Worm (Caenorhabditis elegans): ENCODE data around the gene akt-1.

The akt-1 gene

ce11 chrV:10224619-10225018, 24.1 kb upstream of the akt-1 start:
- TF ChIP-seq pqm-1 (tag; optimal IDR thresholded peaks at IDR 0.05) (peak; percentile 73), ZK337.2 (GFP tag; IDR thresholded peaks at IDR 0.05) (no peak), nhr-28 (tag; optimal IDR thresholded peaks at IDR 0.05) (peak; percentile 76)

- TF ChIP-seq lin-15B (tag; optimal IDR thresholded peaks at IDR 0.05) = no peak
- peak; percentile 39 for TF ChIP-seq nhr-28 (tag; optimal IDR thresholded peaks at IDR 0.05)
Measured at ce11 chrV:10225610-10226009, 23.1 kb upstream of the akt-1 start, which contains the start of gene daf-36. Gene daf-36, minus strand, starts transcription at chrV:10225710.

ce11 chrV:10227333-10227732, 21.4 kb upstream of the akt-1 start, which contains the start of gene ttr-19:
Gene ttr-19, minus strand, starts transcription at chrV:10227433.
- TF ChIP-seq T20F7.1 (GFP tag; optimal IDR thresholded peaks at IDR 0.05) (no peak), ceh-62 (tag; optimal IDR thresholded peaks at IDR 0.05) (no peak), F44E2.7 (GFP tag; IDR thresholded peaks at IDR 0.05) (no peak), hlh-11 (tag; optimal IDR thresholded peaks at IDR 0.05) (no peak), sdz-12 (GFP tag; optimal IDR thresholded peaks at IDR 0.05) (no peak), mxl-2 (GFP tag; conservative IDR thresholded peaks at IDR 0.05) (no peak), skn-1 (tag; optimal IDR thresholded peaks at IDR 0.05) (no peak), ztf-7 (tag; optimal IDR thresholded peaks at IDR 0.05) (no peak), zfp-2 (tag; optimal IDR thresholded peaks at IDR 0.05) (no peak), dpl-1 (GFP tag; optimal IDR thresholded peaks at IDR 0.05) (no peak), mdl-1 (tag; optimal IDR thresholded peaks at IDR 0.05) (no peak), ceh-32 (tag; optimal IDR thresholded peaks at IDR 0.05; ENCODE audit: poor library complexity) (no peak), lin-38 (GFP tag; IDR thresholded peaks at IDR 0.05) (no peak), Y48G9A.11 (GFP tag; IDR thresholded peaks at IDR 0.05) (no peak)

ce11 chrV:10228360-10228759, 20.3 kb upstream of the akt-1 start, which contains the start of gene fipr-4:
Gene fipr-4, minus strand, starts transcription at chrV:10228460.
- TF ChIP-seq vab-7 (GFP tag; IDR thresholded peaks at IDR 0.05) (no peak), daf-12 (tag; optimal IDR thresholded peaks at IDR 0.05) (no peak)

- no peak for TF ChIP-seq aly-2 (tag; optimal IDR thresholded peaks at IDR 0.05)
- TF ChIP-seq nhr-6 (tag; optimal IDR thresholded peaks at IDR 0.05) = no peak
Measured at ce11 chrV:10229222-10229879, 19.4 kb upstream of the akt-1 start, which contains the start of the genes pyt-1 and fipr-7. Gene pyt-1, minus strand, starts transcription at chrV:10229322. Gene fipr-7, plus strand, starts transcription at chrV:10229829.

ce11 chrV:10230932-10231331, 17.8 kb upstream of the akt-1 start, which contains the start of gene fipr-6:
Gene fipr-6, plus strand, starts transcription at chrV:10231232.
- TF ChIP-seq lin-29 (GFP tag; IDR thresholded peaks at IDR 0.05) (no peak), sdz-12 (GFP tag; optimal IDR thresholded peaks at IDR 0.05) (no peak), lin-13 (GFP tag; optimal IDR thresholded peaks at IDR 0.05) (no peak), lir-3 (tag; optimal IDR thresholded peaks at IDR 0.05) (no peak), php-3 (GFP tag; IDR thresholded peaks at IDR 0.05) (no peak), nhr-102 (tag; optimal IDR thresholded peaks at IDR 0.05) (no peak), nhr-28 (tag; optimal IDR thresholded peaks at IDR 0.05) (no peak), lin-1 (GFP tag; IDR thresholded peaks at IDR 0.05) (no peak), ceh-20 (GFP tag; IDR thresholded peaks at IDR 0.05) (no peak), ceh-28 (tag; optimal IDR thresholded peaks at IDR 0.05) (no peak), F26F4.8 (GFP tag; conservative IDR thresholded peaks at IDR 0.05) (no peak), nhr-237 (tag; optimal IDR thresholded peaks at IDR 0.05) (no peak), Y5F2A.4 (GFP tag; optimal IDR thresholded peaks at IDR 0.05) (no peak), nhr-77 (tag; optimal IDR thresholded peaks at IDR 0.05) (no peak)

All from whole organism, L4 larva.